Fruit fly (Drosophila melanogaster): Measurements from ENCODE around the gene Qtzl.

DNA sequence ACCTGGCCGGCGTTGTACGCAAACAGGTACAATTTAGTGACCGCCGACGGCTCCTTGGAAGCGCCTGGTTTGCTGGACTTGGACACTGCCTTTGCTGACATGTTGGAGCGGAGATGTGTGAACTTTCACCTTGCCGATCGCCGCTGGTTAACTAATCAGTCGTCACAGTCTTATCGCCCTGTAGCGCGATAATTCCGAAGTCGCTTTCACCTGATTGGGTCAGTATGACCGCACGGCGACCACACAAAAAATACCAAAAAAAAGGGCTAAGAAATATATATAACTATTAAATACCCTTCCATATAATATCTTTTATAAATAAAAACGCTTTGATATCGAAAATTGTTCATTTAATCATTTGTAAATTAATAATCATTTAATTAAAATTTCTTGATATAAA lies 6.5 kb downstream of the Qtzl start, which contains the start of gene Hacd1:
- TF ChIP-seq toe (GFP tag; optimal IDR thresholded peaks at IDR 0.05) (no peak), Crg-1 (GFP tag; optimal IDR thresholded peaks at IDR 0.05) (no peak), cic (GFP tag; optimal IDR thresholded peaks at IDR 0.05) (peak; percentile 69), Clk (GFP tag; optimal IDR thresholded peaks at IDR 0.05) (no peak), CG11617 (GFP tag; optimal IDR thresholded peaks at IDR 0.05) (no peak)
